Fruit fly (Drosophila melanogaster): ENCODE measurements around the gene CG13972.

Gene CG13972

dm6 chr3R:27553921-27554320 is 36.9 kb upstream of the CG13972 start (continued):
- TF ChIP-seq ems (GFP tag; optimal IDR thresholded peaks at IDR 0.05), result peak; percentile 2
- 0 out of 2 replicates have a peak, but pooled peaks have one; percentile 31 for TF ChIP-seq aop (GFP tag; IDR thresholded peaks at IDR 0.05)
- no peak for TF ChIP-seq toy (GFP tag; IDR thresholded peaks at IDR 0.05)
- peak; percentile 3 for TF ChIP-seq corto (GFP tag; optimal IDR thresholded peaks at IDR 0.05)
- no peak for TF ChIP-seq usp (GFP tag; optimal IDR thresholded peaks at IDR 0.05)
- TF ChIP-seq gce (GFP tag; IDR thresholded peaks at IDR 0.05), result 0 out of 3 replicates have a peak, but pooled peaks have one; percentile 48
- TF ChIP-seq bab2 (GFP tag; optimal IDR thresholded peaks at IDR 0.05), result no peak
- peak; percentile 53 for TF ChIP-seq CG18262 (tag; optimal IDR thresholded peaks at IDR 0.05)
- peak; percentile 25 for TF ChIP-seq pum (GFP tag; optimal IDR thresholded peaks at IDR 0.05)
- peak; percentile 59 for TF ChIP-seq HLH3B (GFP tag; IDR thresholded peaks at IDR 0.05)
- no peak for TF ChIP-seq Dll (GFP tag; IDR thresholded peaks at IDR 0.05; ENCODE audit: partially characterized antibody)
- TF ChIP-seq CG1602 (GFP tag; optimal IDR thresholded peaks at IDR 0.05), result peak; percentile 34
- peak; percentile 66 for TF ChIP-seq row (GFP tag; IDR thresholded peaks at IDR 0.05)
- TF ChIP-seq Eip74EF (GFP tag; optimal IDR thresholded peaks at IDR 0.05), result peak in 1 of 2 experiments; percentile 38
- TF ChIP-seq Scr (GFP tag; IDR thresholded peaks at IDR 0.05; ENCODE audit: partially characterized antibody), result no peak
- no peak for TF ChIP-seq mirr (GFP tag; optimal IDR thresholded peaks at IDR 0.05)
- peak; percentile 35 for TF ChIP-seq Chrac-16 (GFP tag; optimal IDR thresholded peaks at IDR 0.05)
- peak; percentile 43 for TF ChIP-seq CG14710 (tag; optimal IDR thresholded peaks at IDR 0.05)
- peak; percentile 80 for TF ChIP-seq vvl (GFP tag; IDR thresholded peaks at IDR 0.05)
- TF ChIP-seq CG10959 (GFP tag; IDR thresholded peaks at IDR 0.05), result peak; percentile 61
- peak; percentile 74 for TF ChIP-seq ttk (GFP tag; IDR thresholded peaks at IDR 0.05)
- peak; percentile 28 for TF ChIP-seq CG13775 (GFP tag; optimal IDR thresholded peaks at IDR 0.05)
- TF ChIP-seq tgo (GFP tag; IDR thresholded peaks at IDR 0.05), result peak; percentile 57
- no peak for TF ChIP-seq CG10543 (GFP tag; optimal IDR thresholded peaks at IDR 0.05)
- peak; percentile 51 for TF ChIP-seq CG17385 (GFP tag; optimal IDR thresholded peaks at IDR 0.05)
- peak; percentile 68 for TF ChIP-seq CG10366 (GFP tag; IDR thresholded peaks at IDR 0.05)
- TF ChIP-seq tin (GFP tag; optimal IDR thresholded peaks at IDR 0.05), result peak; percentile 40
- peak; percentile 68; the same call in 2 of the 3 replicates for TF ChIP-seq zfh1 (GFP tag; IDR thresholded peaks at IDR 0.05)
- TF ChIP-seq CG10654 (GFP tag; optimal IDR thresholded peaks at IDR 0.05), result peak; percentile 20
- peak; percentile 47 for TF ChIP-seq CG5245 (GFP tag; optimal IDR thresholded peaks at IDR 0.05)
- no peak for TF ChIP-seq pan (optimal IDR thresholded peaks at IDR 0.05)
- TF ChIP-seq pan (GFP tag; optimal IDR thresholded peaks at IDR 0.05 in 1 of 2, IDR thresholded peaks at IDR 0.05 in 1 of 2), result peak in 1 of 2 experiments; percentile 68
- no peak for TF ChIP-seq CG14860 (GFP tag; IDR thresholded peaks at IDR 0.05; ENCODE audit: partially characterized antibody)
- no peak; the same call in 1 of the 2 replicates for TF ChIP-seq CG31224 (GFP tag; IDR thresholded peaks at IDR 0.05)
- peak; percentile 8 for TF ChIP-seq org-1 (GFP tag; optimal IDR thresholded peaks at IDR 0.05)
- TF ChIP-seq ind (GFP tag; optimal IDR thresholded peaks at IDR 0.05), result peak; percentile 38
- peak; percentile 5 to 49 for TF ChIP-seq Pdp1 (GFP tag; optimal IDR thresholded peaks at IDR 0.05)
- no peak for TF ChIP-seq Dfd (GFP tag; optimal IDR thresholded peaks at IDR 0.05)
- no peak for TF ChIP-seq Dad (GFP tag; optimal IDR thresholded peaks at IDR 0.05)
- TF ChIP-seq Dip2 (GFP tag; IDR thresholded peaks at IDR 0.05), result no peak
- TF ChIP-seq Hey (tag; optimal IDR thresholded peaks at IDR 0.05), result no peak
- TF ChIP-seq CG3407 (GFP tag; optimal IDR thresholded peaks at IDR 0.05), result peak; percentile 23
- peak; percentile 60 for TF ChIP-seq CG2875 (GFP tag; optimal IDR thresholded peaks at IDR 0.05)
- TF ChIP-seq CG7786 (GFP tag; optimal IDR thresholded peaks at IDR 0.05), result no peak
- TF ChIP-seq CG10209 (GFP tag; optimal IDR thresholded peaks at IDR 0.05), result peak; percentile 10
- TF ChIP-seq CG30403 (GFP tag; optimal IDR thresholded peaks at IDR 0.05), result peak; percentile 58
- TF ChIP-seq CG2712 (tag; optimal IDR thresholded peaks at IDR 0.05), result peak; percentile 69
- peak; percentile 39 for TF ChIP-seq tap (tag; optimal IDR thresholded peaks at IDR 0.05)
- no peak for TF ChIP-seq pfk (GFP tag; optimal IDR thresholded peaks at IDR 0.05)
- TF ChIP-seq CG11504 (tag; optimal IDR thresholded peaks at IDR 0.05), result peak; percentile 77
- TF ChIP-seq sim (GFP tag; IDR thresholded peaks at IDR 0.05), result 0 out of 2 replicates have a peak, but pooled peaks have one; percentile 21
